Fruit fly (Drosophila melanogaster): ENCODE data around the gene ine.

The ine gene

DNA sequence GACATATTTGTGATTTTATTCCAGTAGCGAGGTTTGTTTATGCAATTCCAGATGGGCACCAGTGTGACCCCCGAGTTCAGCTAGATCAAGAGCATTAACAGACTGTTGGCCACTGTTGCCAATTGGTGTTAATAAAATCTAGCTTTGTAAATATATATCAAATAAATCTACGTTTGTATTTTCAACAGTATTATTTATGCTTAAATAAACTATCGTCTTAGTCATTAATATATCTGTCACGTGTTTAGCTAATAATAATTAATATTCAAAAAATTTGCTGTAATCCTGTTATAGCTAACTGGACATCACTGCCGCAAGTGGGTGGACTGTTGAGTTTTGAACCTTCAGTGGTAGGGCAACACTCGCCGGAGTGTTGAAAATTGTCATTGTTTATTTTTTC, 17.3 kb downstream of the ine start, which contains the start of the genes mRpL27 and CG15435 (continued):
- TF ChIP-seq Meics (GFP tag; optimal IDR thresholded peaks at IDR 0.05) (no peak), CG17829 (tag; optimal IDR thresholded peaks at IDR 0.05) (peak; percentile 59), Fer2 (tag; optimal IDR thresholded peaks at IDR 0.05) (peak; percentile 16), CG10147 (GFP tag; optimal IDR thresholded peaks at IDR 0.05) (peak; percentile 54), Ets97D (GFP tag; optimal IDR thresholded peaks at IDR 0.05) (peak; percentile 30), Scr (GFP tag; IDR thresholded peaks at IDR 0.05; ENCODE audit: partially characterized antibody) (peak; percentile 41; the same call in 1 of the 2 replicates), sisA (GFP tag; IDR thresholded peaks at IDR 0.05) (no peak), CG14860 (GFP tag; IDR thresholded peaks at IDR 0.05; ENCODE audit: partially characterized antibody) (peak; percentile 25; the same call in 1 of the 3 replicates), hkb (optimal IDR thresholded peaks at IDR 0.05) (peak; percentile 98), hkb (GFP tag; IDR thresholded peaks at IDR 0.05) (no peak), p53 (GFP tag; optimal IDR thresholded peaks at IDR 0.05) (no peak), dm (GFP tag; optimal IDR thresholded peaks at IDR 0.05) (peak; percentile 3), dmrt11E (tag; optimal IDR thresholded peaks at IDR 0.05) (peak; percentile 24), dpn (GFP tag; optimal IDR thresholded peaks at IDR 0.05) (peak in 1 of 2 experiments; percentile 10), CG9817 (tag; optimal IDR thresholded peaks at IDR 0.05) (peak; percentile 38), CG1647 (GFP tag; optimal IDR thresholded peaks at IDR 0.05) (no peak), crp (GFP tag; optimal IDR thresholded peaks at IDR 0.05) (peak in 1 of 2 experiments; percentile 70), ems (GFP tag; optimal IDR thresholded peaks at IDR 0.05) (peak; percentile 35), sd (tag; optimal IDR thresholded peaks at IDR 0.05) (peak; percentile 0), NfI (GFP tag; optimal IDR thresholded peaks at IDR 0.05) (peak; percentile 40), bcd (GFP tag; optimal IDR thresholded peaks at IDR 0.05) (peak; percentile 58), CG8765 (GFP tag; IDR thresholded peaks at IDR 0.05) (no peak), Sin3A (optimal IDR thresholded peaks at IDR 0.05) (peak; percentile 77), peb (GFP tag; IDR thresholded peaks at IDR 0.05) (no peak), corto (GFP tag; optimal IDR thresholded peaks at IDR 0.05) (no peak), Hsf (GFP tag; optimal IDR thresholded peaks at IDR 0.05) (peak; percentile 63), wor (GFP tag; IDR thresholded peaks at IDR 0.05) (no peak), CG11398 (GFP tag; optimal IDR thresholded peaks at IDR 0.05) (no peak), Side (GFP tag; optimal IDR thresholded peaks at IDR 0.05) (no peak), CG16813 (GFP tag; IDR thresholded peaks at IDR 0.05; ENCODE audit: partially characterized antibody) (no peak), CG13775 (GFP tag; optimal IDR thresholded peaks at IDR 0.05) (peak; percentile 19), tio (GFP tag; optimal IDR thresholded peaks at IDR 0.05) (no peak), toy (GFP tag; IDR thresholded peaks at IDR 0.05) (no peak)

DNA sequence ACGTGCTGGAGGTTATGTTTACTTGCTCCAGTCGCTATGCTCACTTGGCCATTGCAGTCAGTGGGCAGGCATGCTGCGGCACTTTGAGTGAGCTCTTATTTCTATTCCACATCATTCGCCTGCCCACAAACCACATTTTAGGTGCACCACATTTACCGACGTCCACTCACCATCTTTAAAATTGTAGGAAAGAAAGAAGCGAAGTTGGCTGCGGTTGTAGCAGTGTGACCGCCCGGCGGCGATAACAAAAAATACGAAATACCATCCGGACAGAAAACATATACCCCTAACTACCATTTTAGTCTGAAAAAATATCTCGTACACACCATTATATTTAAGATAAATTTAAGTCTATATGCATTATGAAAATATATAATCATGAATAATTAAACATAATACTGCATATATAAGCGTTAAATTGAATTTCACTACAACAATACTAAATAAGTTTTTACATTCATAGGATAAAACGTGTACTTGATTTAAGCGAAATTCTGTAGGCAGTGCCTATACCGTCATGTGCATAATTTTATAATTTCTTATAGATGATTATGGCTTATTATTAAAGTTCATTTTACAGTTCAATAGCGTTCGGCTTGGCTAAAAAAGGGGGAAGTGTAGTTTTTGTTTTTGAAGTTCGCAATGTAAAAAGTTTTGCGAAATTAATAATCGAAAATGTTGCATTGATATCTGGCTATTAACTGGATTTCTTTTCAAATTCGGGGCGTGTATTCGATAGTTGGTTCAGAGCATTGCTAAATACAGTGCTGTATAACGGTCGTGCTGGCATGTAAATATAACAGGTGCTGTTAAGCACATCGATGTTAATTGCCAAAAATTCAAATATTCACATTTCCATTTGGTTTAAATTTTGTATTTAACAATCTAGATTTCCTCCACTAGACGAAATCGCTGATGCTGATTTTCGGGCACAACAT, 18.4 kb downstream of the ine start, which contains the start of gene RpL27A:
RpL27A (minus strand) TSS at position 246 of the 938 bp plus-strand sequence.
- TF ChIP-seq Optix (GFP tag; IDR thresholded peaks at IDR 0.05) (peak; percentile 68), nerfin-1 (tag; optimal IDR thresholded peaks at IDR 0.05) (peak; percentile 63), Ssrp (tag; optimal IDR thresholded peaks at IDR 0.05) (peak; percentile 43), ssp (GFP tag; IDR thresholded peaks at IDR 0.05) (peak; percentile 97), CG16813 (GFP tag; IDR thresholded peaks at IDR 0.05; ENCODE audit: partially characterized antibody) (peak; percentile 65), Xbp1 (GFP tag; optimal IDR thresholded peaks at IDR 0.05) (peak; percentile 79), CG15479 (GFP tag; optimal IDR thresholded peaks at IDR 0.05) (no peak), trh (GFP tag; optimal IDR thresholded peaks at IDR 0.05) (peak; percentile 75), sqz (GFP tag; optimal IDR thresholded peaks at IDR 0.05) (no peak), en (GFP tag; optimal IDR thresholded peaks at IDR 0.05) (peak; percentile 42), BEAF-32 (GFP tag; optimal IDR thresholded peaks at IDR 0.05) (peak; percentile 76), Hsf (GFP tag; optimal IDR thresholded peaks at IDR 0.05) (peak; percentile 69), D19B (GFP tag; optimal IDR thresholded peaks at IDR 0.05) (peak; percentile 47), Doc3 (GFP tag; IDR thresholded peaks at IDR 0.05; ENCODE audit: partially characterized antibody) (no peak), unpg (GFP tag; optimal IDR thresholded peaks at IDR 0.05) (peak; percentile 68), lov (optimal IDR thresholded peaks at IDR 0.05) (no peak), lov (GFP tag; IDR thresholded peaks at IDR 0.05) (peak; percentile 79; the same call in 2 of the 3 replicates), CG1529 (GFP tag; optimal IDR thresholded peaks at IDR 0.05) (peak; percentile 68), CG4707 (GFP tag; optimal IDR thresholded peaks at IDR 0.05) (peak; percentile 90)
